Fruit fly (Drosophila melanogaster) whole organism: ENCODE results near the gene Ace.

ENCODE experiments used
- CG8478 ChIP-seq: fragments of >200 bp; optimal IDR thresholded peaks from 2 replicates; lab custom pipeline; 2018; ENCODE audit warnings: inconsistent platforms
- Dll ChIP-seq: fragments of >200 bp; optimal IDR thresholded peaks from 2 replicates; lab custom pipeline; 2017
- EcR ChIP-seq, 2 experiments: fragments of >200 bp; optimal IDR thresholded peaks; 2 replicates each; lab custom pipeline; 2017; ENCODE audit warnings: missing biosample characterization in 2 of 2, missing genetic modification characterization in 2 of 2, missing genetic modification reagents in 2 of 2
- psq ChIP-seq: fragments of >200 bp; optimal IDR thresholded peaks from 2 replicates; lab custom pipeline; 2017
- usp ChIP-seq: fragments of >200 bp; optimal IDR thresholded peaks from 2 replicates; lab custom pipeline; 2017; ENCODE audit warnings: missing biosample characterization, missing genetic modification characterization, mixed read lengths

DNA sequence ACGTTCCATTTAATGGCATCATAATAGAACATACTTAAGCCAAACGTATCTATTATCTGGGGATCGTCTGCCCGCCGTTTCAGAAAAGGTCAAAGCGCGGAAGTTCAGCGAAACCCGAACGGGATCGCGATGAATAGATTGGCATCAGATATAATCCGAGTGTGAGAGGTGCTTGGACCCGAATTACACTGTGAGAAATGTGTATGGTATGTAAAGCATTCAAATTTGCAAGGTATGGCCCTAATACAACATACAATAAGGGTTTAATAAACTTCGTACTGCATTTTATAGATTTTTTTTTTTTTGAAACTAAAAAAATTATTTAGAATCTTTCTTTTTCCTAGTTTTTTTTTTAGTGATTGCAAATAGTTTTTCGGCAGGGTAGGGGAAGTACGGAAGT, 40.6 kb downstream of the Ace start:
- TF ChIP-seq EcR (GFP tag; optimal IDR thresholded peaks at IDR 0.05; lab: Kevin White, UChicago) (no peak), CG8478 (lab: Kevin White, UChicago) (no peak), usp (no peak), psq (lab: Kevin White, UChicago) (no peak), Dll (lab: Kevin White, UChicago) (no peak)
